Worm (Caenorhabditis elegans) whole organism, L2 larva: ENCODE measurements around the gene dnj-16.

Source experiments
- C34F6.9 ChIP-seq: fragments of 150-350 bp; optimal IDR thresholded peaks from 2 replicates; lab custom pipeline; 2014; ENCODE audit warnings: missing biosample characterization, missing genetic modification characterization
- ZK546.5 ChIP-seq: sonication (generic microtip); optimal IDR thresholded peaks from 2 replicates; lab custom pipeline; 2017; ENCODE audit warnings: missing biosample characterization, missing genetic modification characterization
- alr-1 ChIP-seq: fragments of 150-350 bp; optimal IDR thresholded peaks from 2 replicates; lab custom pipeline; 2014; ENCODE audit warnings: missing biosample characterization, missing genetic modification characterization
- aly-2 ChIP-seq: fragments of 150-350 bp; optimal IDR thresholded peaks from 2 replicates; lab custom pipeline; 2014; ENCODE audit warnings: missing biosample characterization, missing genetic modification characterization
- blmp-1 ChIP-seq: sonication (generic microtip); optimal IDR thresholded peaks from 2 replicates; lab custom pipeline; 2017; ENCODE audit warnings: missing genetic modification characterization, mild to moderate bottlenecking, missing compliant biosample characterization, antibody characterized with exemption, moderate library complexity; ENCODE audit not compliant: insufficient read depth
- ceh-16 ChIP-seq: fragments of 150-350 bp; optimal IDR thresholded peaks from 2 replicates; lab custom pipeline; 2014; ENCODE audit warnings: missing biosample characterization, missing genetic modification characterization
- crh-2 ChIP-seq: sonication (generic microtip); optimal IDR thresholded peaks from 2 replicates; lab custom pipeline; 2017; ENCODE audit warnings: missing biosample characterization, missing genetic modification characterization
- egl-27 ChIP-seq: sonication (generic microtip); optimal IDR thresholded peaks from 3 replicates; lab custom pipeline; 2017; ENCODE audit warnings: missing biosample characterization, missing genetic modification reagents, missing genetic modification characterization
- elt-1 ChIP-seq: fragments of 150-350 bp; optimal IDR thresholded peaks from 2 replicates; lab custom pipeline; 2014; ENCODE audit warnings: missing biosample characterization, missing genetic modification characterization
- elt-3 ChIP-seq: sonication (generic microtip); optimal IDR thresholded peaks from 2 replicates; lab custom pipeline; 2017; ENCODE audit warnings: missing biosample characterization, missing genetic modification characterization
- fos-1 ChIP-seq: fragments of 150-350 bp; optimal IDR thresholded peaks from 2 replicates; lab custom pipeline; 2014; ENCODE audit warnings: missing biosample characterization, missing genetic modification characterization
- lin-11 ChIP-seq: fragments of 150-350 bp; sonication (generic microtip); optimal IDR thresholded peaks from 2 replicates; lab custom pipeline; 2014; ENCODE audit warnings: missing biosample characterization, missing genetic modification characterization, inconsistent platforms, mixed read lengths
- lin-13 ChIP-seq: fragments of 150-350 bp; optimal IDR thresholded peaks from 2 replicates; lab custom pipeline; 2014; ENCODE audit warnings: missing biosample characterization, missing genetic modification reagents, missing genetic modification characterization
- lin-39 ChIP-seq: fragments of 150-350 bp; optimal IDR thresholded peaks from 2 replicates; lab custom pipeline; 2014; ENCODE audit warnings: missing biosample characterization, missing genetic modification reagents, missing genetic modification characterization
- lsy-2 ChIP-seq, 2 experiments: fragments of 150-350 bp in 1 of 2; sonication (generic microtip) in 1 of 2; optimal IDR thresholded peaks; 2 replicates each; lab custom pipeline; 2014 to 2017; ENCODE audit warnings: missing biosample characterization in 2 of 2, missing genetic modification characterization in 2 of 2
- mbf-1 ChIP-seq: sonication (generic microtip); optimal IDR thresholded peaks from 2 replicates; lab custom pipeline; 2017; ENCODE audit warnings: missing biosample characterization, missing genetic modification characterization
- mdl-1 ChIP-seq, 2 experiments: fragments of 150-350 bp in 1 of 2; sonication (generic microtip) in 1 of 2; optimal IDR thresholded peaks; 2 replicates each; lab custom pipeline; 2017; ENCODE audit warnings: missing biosample characterization in 2 of 2, missing genetic modification characterization in 2 of 2
- nhr-11 ChIP-seq: fragments of 150-350 bp; optimal IDR thresholded peaks from 2 replicates; lab custom pipeline; 2014; ENCODE audit warnings: missing biosample characterization, missing genetic modification characterization
- nhr-12 ChIP-seq: fragments of 150-350 bp; optimal IDR thresholded peaks from 2 replicates; lab custom pipeline; 2014; ENCODE audit warnings: missing biosample characterization, missing genetic modification characterization
- nhr-129 ChIP-seq: fragments of 150-350 bp; optimal IDR thresholded peaks from 2 replicates; lab custom pipeline; 2014; ENCODE audit warnings: missing biosample characterization, missing genetic modification characterization
- nhr-21 ChIP-seq: fragments of 150-350 bp; optimal IDR thresholded peaks from 2 replicates; lab custom pipeline; 2014; ENCODE audit warnings: missing biosample characterization, missing genetic modification characterization
- nhr-23 ChIP-seq: fragments of 150-350 bp; optimal IDR thresholded peaks from 2 replicates; lab custom pipeline; 2014; ENCODE audit warnings: missing biosample characterization, missing genetic modification reagents, missing genetic modification characterization
- nhr-25 ChIP-seq: fragments of 150-350 bp; sonication (generic microtip); optimal IDR thresholded peaks from 3 replicates; lab custom pipeline; 2014; ENCODE audit warnings: missing biosample characterization, missing genetic modification characterization
- nhr-6 ChIP-seq: fragments of 150-350 bp; optimal IDR thresholded peaks from 2 replicates; lab custom pipeline; 2014; ENCODE audit warnings: missing biosample characterization, missing genetic modification characterization
- sem-4 ChIP-seq: fragments of 150-350 bp; optimal IDR thresholded peaks from 2 replicates; lab custom pipeline; 2014; ENCODE audit warnings: missing biosample characterization, missing genetic modification reagents, missing genetic modification characterization
- skn-1 ChIP-seq: sonication (generic microtip); optimal IDR thresholded peaks from 2 replicates; lab custom pipeline; 2017; ENCODE audit warnings: missing biosample characterization, missing genetic modification characterization
- sma-9 ChIP-seq, 2 experiments: fragments of 150-350 bp in 1 of 2; sonication (generic microtip) in 1 of 2; optimal IDR thresholded peaks; 2 replicates each; lab custom pipeline; 2014 to 2016; ENCODE audit warnings: missing genetic modification characterization in 2 of 2, mild to moderate bottlenecking in 1 of 2, missing biosample characterization in 1 of 2, missing compliant biosample characterization in 1 of 2, missing genetic modification reagents in 1 of 2, moderate library complexity in 1 of 2
- snpc-4 ChIP-seq: fragments of 150-350 bp; optimal IDR thresholded peaks from 2 replicates; lab custom pipeline; 2014; ENCODE audit warnings: missing biosample characterization, missing genetic modification characterization
- unc-39 ChIP-seq: fragments of 150-350 bp; optimal IDR thresholded peaks from 2 replicates; lab custom pipeline; 2014; ENCODE audit warnings: missing biosample characterization, missing genetic modification characterization
- unc-55 ChIP-seq: fragments of 150-350 bp; sonication (generic microtip); optimal IDR thresholded peaks from 3 replicates; lab custom pipeline; 2014; ENCODE audit warnings: missing biosample characterization, missing genetic modification reagents, missing genetic modification characterization
- unc-62 ChIP-seq: fragments of 150-350 bp; optimal IDR thresholded peaks from 2 replicates; lab custom pipeline; 2014; ENCODE audit warnings: missing biosample characterization, missing genetic modification reagents, missing genetic modification characterization
- ztf-1 ChIP-seq: fragments of 200-800 bp; sonication (Bioruptor generic); conservative IDR thresholded peaks from 2 replicates; pipeline ENCODE4 v1.3.6; 2022; ENCODE audit warnings: missing genetic modification characterization, missing compliant biosample characterization
- ztf-11 ChIP-seq: sonication (generic microtip); optimal IDR thresholded peaks from 2 replicates; lab custom pipeline; 2017; ENCODE audit warnings: missing biosample characterization, missing genetic modification characterization
- ztf-4 ChIP-seq: fragments of 150-350 bp; optimal IDR thresholded peaks from 2 replicates; lab custom pipeline; 2014; ENCODE audit warnings: missing biosample characterization, missing genetic modification characterization

Gene dnj-16

ce11 chrIII:4204964-4205363 lies 14.0 kb downstream of the dnj-16 start:
- TF ChIP-seq elt-3 (tag; lab: Kevin White, UChicago) (no peak), elt-1 (tag; lab: Kevin White, UChicago) (no peak), nhr-23 (tag; lab: Kevin White, UChicago) (no peak), crh-2 (tag; lab: Kevin White, UChicago) (no peak), snpc-4 (no peak), ZK546.5 (no peak), ztf-1 (GFP tag; lab: Robert Waterston, UW) (no peak), lin-39 (no peak), egl-27 (no peak), sma-9 (GFP tag; optimal IDR thresholded peaks at IDR 0.05; lab: Kevin White, UChicago) (no peak), sma-9 (tag; optimal IDR thresholded peaks at IDR 0.05; lab: Kevin White, UChicago) (no peak), nhr-11 (tag; lab: Kevin White, UChicago) (no peak), lin-13 (GFP tag; lab: Kevin White, UChicago) (no peak), ceh-16 (tag; lab: Kevin White, UChicago) (no peak), fos-1 (no peak)

ce11 chrIII:4205751-4206327 lies 14.9 kb downstream of the dnj-16 start, which contains the start of gene R74.8:
Gene R74.8 (plus strand): TSS chrIII:4206277.
- TF ChIP-seq alr-1 (tag; lab: Kevin White, UChicago) = no peak
- no peak for TF ChIP-seq nhr-129 (tag; lab: Kevin White, UChicago)
- no peak for TF ChIP-seq snpc-4
- TF ChIP-seq ztf-4 (tag; lab: Kevin White, UChicago) = no peak
- no peak for TF ChIP-seq skn-1
- peak in 1 of 2 experiments; percentile 15 for TF ChIP-seq lsy-2 (tag; optimal IDR thresholded peaks at IDR 0.05; lab: Kevin White, UChicago)
- no peak for TF ChIP-seq lin-39
- no peak for TF ChIP-seq mbf-1
- TF ChIP-seq nhr-6 (tag; lab: Kevin White, UChicago) = no peak
- TF ChIP-seq nhr-25 (tag; lab: Kevin White, UChicago) = no peak
- TF ChIP-seq elt-1 (tag; lab: Kevin White, UChicago) = no peak
- no peak for TF ChIP-seq mdl-1 (tag; optimal IDR thresholded peaks at IDR 0.05; lab: Kevin White, UChicago)
- TF ChIP-seq unc-55 (GFP tag; lab: Kevin White, UChicago) = peak; percentile 37
- no peak for TF ChIP-seq unc-62 (GFP tag; lab: Kevin White, UChicago)
- TF ChIP-seq nhr-12 (tag; lab: Kevin White, UChicago) = no peak
- TF ChIP-seq sma-9 (GFP tag; optimal IDR thresholded peaks at IDR 0.05; lab: Kevin White, UChicago) = no peak
- TF ChIP-seq sma-9 (tag; optimal IDR thresholded peaks at IDR 0.05; lab: Kevin White, UChicago) = no peak
- TF ChIP-seq ztf-1 (GFP tag; lab: Robert Waterston, UW) = no peak
- TF ChIP-seq C34F6.9 (tag; lab: Kevin White, UChicago) = no peak
- TF ChIP-seq blmp-1 (tag; lab: Kevin White, UChicago) = peak; percentile 24
- no peak for TF ChIP-seq unc-39 (tag; lab: Kevin White, UChicago)
- no peak for TF ChIP-seq nhr-23 (tag; lab: Kevin White, UChicago)
- no peak for TF ChIP-seq ceh-16 (tag; lab: Kevin White, UChicago)
- TF ChIP-seq, all 48 proteins: peak for 3

DNA sequence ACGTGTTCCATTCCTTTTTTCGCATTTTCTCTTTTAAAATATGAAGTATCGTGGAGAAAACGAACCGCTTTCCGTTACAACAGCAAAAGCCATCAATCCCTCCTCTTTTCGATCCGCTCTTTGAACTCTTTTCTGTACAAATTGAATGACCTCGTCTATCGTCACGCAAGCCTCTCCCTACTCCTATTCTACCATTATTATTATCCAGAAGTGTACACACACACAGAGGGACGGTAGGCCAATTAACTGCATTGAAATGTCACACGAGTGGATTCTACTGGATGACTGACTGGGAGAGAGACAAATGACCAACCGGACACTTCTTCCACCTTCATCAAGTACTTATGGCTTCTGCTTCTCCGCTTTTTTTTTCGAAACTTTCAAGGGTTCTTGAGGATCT lies 17.3 kb downstream of the dnj-16 start:
- no peak for TF ChIP-seq aly-2 (tag; lab: Kevin White, UChicago)
- TF ChIP-seq nhr-129 (tag; lab: Kevin White, UChicago) = peak; percentile 8
- TF ChIP-seq lsy-2 (tag; optimal IDR thresholded peaks at IDR 0.05; lab: Kevin White, UChicago) = no peak
- no peak for TF ChIP-seq crh-2 (tag; lab: Kevin White, UChicago)
- no peak for TF ChIP-seq lin-11 (tag; lab: Kevin White, UChicago)

DNA sequence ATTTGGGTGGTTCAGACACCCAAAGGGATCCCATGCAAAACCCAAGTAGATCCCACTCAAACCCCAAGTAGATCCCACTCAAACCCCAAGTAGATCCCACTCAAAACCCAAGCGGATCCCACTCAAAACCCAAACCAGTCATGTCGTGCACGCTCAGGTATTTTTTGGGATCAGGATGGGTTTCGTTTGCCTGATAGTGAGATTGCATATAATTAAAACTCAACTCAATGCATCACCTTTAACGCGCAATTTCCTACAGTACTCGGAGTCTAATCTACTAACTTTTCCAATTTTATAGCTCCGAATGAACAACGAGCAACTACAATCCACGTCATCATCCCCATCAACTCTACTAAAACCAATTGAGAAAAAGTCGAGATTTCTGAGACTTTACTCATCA lies 18.2 kb downstream of the dnj-16 start, which contains the start of gene phlp-2:
Gene phlp-2, plus strand, starts transcription at position 301 of the 400 bp plus-strand sequence.
- no peak for TF ChIP-seq nhr-21 (tag; lab: Kevin White, UChicago)
- no peak for TF ChIP-seq sem-4 (tag; lab: Kevin White, UChicago)
- TF ChIP-seq ztf-11 = no peak
- no peak for TF ChIP-seq nhr-11 (tag; lab: Kevin White, UChicago)
